Worm (Caenorhabditis elegans): Measurements from ENCODE around the gene F01D5.5.

F01D5.5 gene

ce11 chrII:13958359-13958758, 43.7 kb downstream of the F01D5.5 start:
- peak; percentile 76; the same call in 1 of the 2 replicates for TF ChIP-seq dmd-6 (GFP tag; IDR thresholded peaks at IDR 0.05)
- no peak for TF ChIP-seq nhr-111 (GFP tag; optimal IDR thresholded peaks at IDR 0.05)
- peak in 1 of 2 experiments; percentile 19 for TF ChIP-seq lsy-2 (tag; optimal IDR thresholded peaks at IDR 0.05)
- peak; percentile 6 for TF ChIP-seq hlh-11 (tag; optimal IDR thresholded peaks at IDR 0.05)
- no peak for TF ChIP-seq attf-4 (tag; optimal IDR thresholded peaks at IDR 0.05)
- peak; percentile 14 for TF ChIP-seq nhr-102 (tag; optimal IDR thresholded peaks at IDR 0.05)
- TF ChIP-seq daf-16 (GFP tag; optimal IDR thresholded peaks at IDR 0.05): no peak
- TF ChIP-seq daf-16 (tag; optimal IDR thresholded peaks at IDR 0.05): peak; percentile 18
- no peak for TF ChIP-seq aha-1 (tag)
- peak; percentile 42 for TF ChIP-seq dve-1 (tag; optimal IDR thresholded peaks at IDR 0.05; ENCODE audit: insufficient read depth)
- 0 out of 2 replicates have a peak, but pooled peaks have one; percentile 33 for TF ChIP-seq lin-38 (GFP tag; IDR thresholded peaks at IDR 0.05)

ce11 chrII:13957437-13957836, 44.7 kb downstream of the F01D5.5 start, which contains the start of gene zip-3:
TSS of gene zip-3 (minus strand) at chrII:13957457.
- TF ChIP-seq Y5F2A.4 (GFP tag; optimal IDR thresholded peaks at IDR 0.05): no peak
- TF ChIP-seq F26F4.8 (GFP tag; conservative IDR thresholded peaks at IDR 0.05): no peak
- TF ChIP-seq mdt-29 (GFP tag; IDR thresholded peaks at IDR 0.05): no peak
- no peak for TF ChIP-seq daf-16 (GFP tag; optimal IDR thresholded peaks at IDR 0.05)
- peak; percentile 61 for TF ChIP-seq daf-16 (tag; optimal IDR thresholded peaks at IDR 0.05)
- no peak for TF ChIP-seq rbr-2 (tag; optimal IDR thresholded peaks at IDR 0.05)
- no peak for TF ChIP-seq spr-3 (GFP tag; optimal IDR thresholded peaks at IDR 0.05)
- TF ChIP-seq F44E2.7 (GFP tag; IDR thresholded peaks at IDR 0.05): no peak
- TF ChIP-seq nhr-28 (tag; optimal IDR thresholded peaks at IDR 0.05): peak; percentile 65
- no peak for TF ChIP-seq arid-1 (GFP tag; conservative IDR thresholded peaks at IDR 0.05)
- TF ChIP-seq saeg-2 (GFP tag; IDR thresholded peaks at IDR 0.05): no peak
- no peak for TF ChIP-seq lin-39 (tag; optimal IDR thresholded peaks at IDR 0.05)
- TF ChIP-seq sdz-12 (GFP tag; optimal IDR thresholded peaks at IDR 0.05): no peak
- TF ChIP-seq R02D3.7 (tag; optimal IDR thresholded peaks at IDR 0.05): no peak
- TF ChIP-seq ceh-32 (tag; optimal IDR thresholded peaks at IDR 0.05; ENCODE audit: poor library complexity): no peak
- no peak for TF ChIP-seq dmd-9 (GFP tag; IDR thresholded peaks at IDR 0.05)
- TF ChIP-seq nhr-48 (tag; optimal IDR thresholded peaks at IDR 0.05): peak; percentile 0
- TF ChIP-seq Y48G9A.11 (GFP tag; IDR thresholded peaks at IDR 0.05): no peak
- TF ChIP-seq snpc-1.2 (GFP tag; IDR thresholded peaks at IDR 0.05): no peak
- no peak for TF ChIP-seq ctbp-1 (GFP tag; IDR thresholded peaks at IDR 0.05)
- peak; percentile 77 for TF ChIP-seq dmd-6 (GFP tag; IDR thresholded peaks at IDR 0.05)
- peak; percentile 44 for TF ChIP-seq pqm-1 (tag; optimal IDR thresholded peaks at IDR 0.05)
- no peak for TF ChIP-seq duxl-1 (tag; optimal IDR thresholded peaks at IDR 0.05; ENCODE audit: poor library complexity)
- peak; percentile 62; the same call in 1 of the 2 replicates for TF ChIP-seq php-3 (GFP tag; IDR thresholded peaks at IDR 0.05)
- TF ChIP-seq lin-15B (tag; optimal IDR thresholded peaks at IDR 0.05): no peak
- TF ChIP-seq ces-1 (GFP tag; optimal IDR thresholded peaks at IDR 0.05): no peak
- peak; percentile 45 for TF ChIP-seq nhr-77 (tag; optimal IDR thresholded peaks at IDR 0.05)
- TF ChIP-seq nhr-10 (tag; optimal IDR thresholded peaks at IDR 0.05): no peak
- no peak for TF ChIP-seq Y75B8A.6 (GFP tag; IDR thresholded peaks at IDR 0.05)
- TF ChIP-seq hlh-11 (tag; optimal IDR thresholded peaks at IDR 0.05): peak; percentile 64
- no peak for TF ChIP-seq unc-62 (GFP tag; optimal IDR thresholded peaks at IDR 0.05 in 1 of 2)
- no peak for TF ChIP-seq unc-62 (tag; optimal IDR thresholded peaks at IDR 0.05)
- TF ChIP-seq F49E8.2 (tag; optimal IDR thresholded peaks at IDR 0.05; ENCODE audit: borderline replicate concordance): no peak
- no peak for TF ChIP-seq pha-4 (GFP tag; IDR thresholded peaks at IDR 0.05)
- no peak for TF ChIP-seq pha-4 (tag; optimal IDR thresholded peaks at IDR 0.05)
- no peak for TF ChIP-seq nhr-11 (tag; optimal IDR thresholded peaks at IDR 0.05)
- TF ChIP-seq dve-1 (tag; optimal IDR thresholded peaks at IDR 0.05; ENCODE audit: insufficient read depth): peak; percentile 64
- TF ChIP-seq T20F7.1 (GFP tag; optimal IDR thresholded peaks at IDR 0.05): no peak
- TF ChIP-seq lin-29 (GFP tag; IDR thresholded peaks at IDR 0.05): no peak
- no peak for TF ChIP-seq zip-2 (tag; optimal IDR thresholded peaks at IDR 0.05)
- TF ChIP-seq nhr-76 (tag; optimal IDR thresholded peaks at IDR 0.05): no peak
- TF ChIP-seq aha-1 (tag): no peak
- TF ChIP-seq fos-1 (tag; optimal IDR thresholded peaks at IDR 0.05): no peak
- no peak for TF ChIP-seq F37D6.2 (tag; optimal IDR thresholded peaks at IDR 0.05)
- no peak for TF ChIP-seq zfp-3 (GFP tag; conservative IDR thresholded peaks at IDR 0.05)
